Comparison of ENCODE assay signal across 1 fruit fly cellular context in the genomic region with DNA sequence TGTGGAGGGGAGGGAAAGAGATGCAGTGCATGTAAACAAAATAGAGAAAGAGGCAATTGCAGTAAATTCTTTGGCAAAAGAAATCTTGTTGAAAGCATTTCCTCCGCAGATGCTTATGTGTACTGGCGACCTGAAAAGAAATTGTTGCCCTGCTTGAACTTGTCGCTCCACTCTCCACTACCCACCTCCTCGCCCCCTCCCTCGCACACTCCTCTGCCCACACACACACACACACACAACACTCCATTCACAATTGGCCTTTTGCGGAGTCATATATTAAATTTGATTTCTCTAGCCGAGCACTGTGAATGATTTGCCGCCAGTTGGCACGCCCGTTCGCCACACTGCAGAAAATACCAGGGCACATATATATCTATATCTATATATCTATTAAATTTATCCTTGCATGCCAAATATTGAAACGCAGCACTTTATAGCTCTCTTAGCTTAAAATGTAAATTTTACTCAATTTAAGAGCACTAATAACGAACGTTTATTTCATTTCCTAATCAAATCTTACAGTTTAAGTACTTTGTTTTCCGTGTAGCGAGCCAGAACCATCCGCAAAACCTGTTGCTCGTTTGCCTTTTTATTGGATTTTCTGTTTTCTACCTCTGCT.
TF ChIP-seq lines count a peak whose summit lies in the region.

No protein-coding gene starts in this region.

TF ChIP-seq in whole organism, embryonic, 481 proteins besides CTCF, POLR2A, EP300 and RAD21 (continued from another document and continues in another):
- TF ChIP-seq CG11456 (GFP tag; IDR thresholded peaks at IDR 0.05; lab: Robert Waterston, UW) (peak; percentile 82), Xrp1 (GFP tag; IDR thresholded peaks at IDR 0.05; lab: Robert Waterston, UW) (peak; percentile 71), CG12104 (GFP tag; optimal IDR thresholded peaks at IDR 0.05; lab: Kevin White, UChicago) (peak; percentile 15), her (GFP tag; optimal IDR thresholded peaks at IDR 0.05; lab: Kevin White, UChicago) (peak; percentile 15), slbo (GFP tag; IDR thresholded peaks at IDR 0.05; lab: Robert Waterston, UW) (peak; percentile 88), CG2202 (tag; optimal IDR thresholded peaks at IDR 0.05; lab: Kevin White, UChicago) (no peak), HHEX (GFP tag; optimal IDR thresholded peaks at IDR 0.05; lab: Kevin White, UChicago) (peak; percentile 67), CG1529 (GFP tag; optimal IDR thresholded peaks at IDR 0.05; lab: Kevin White, UChicago) (no peak), CG10267 (tag; optimal IDR thresholded peaks at IDR 0.05; lab: Kevin White, UChicago) (peak; percentile 63), CG1602 (GFP tag; optimal IDR thresholded peaks at IDR 0.05; lab: Kevin White, UChicago) (peak; percentile 5), tll (GFP tag; optimal IDR thresholded peaks at IDR 0.05; lab: Kevin White, UChicago) (no peak), Lpt (GFP tag; optimal IDR thresholded peaks at IDR 0.05; lab: Kevin White, UChicago) (no peak), HLH3B (GFP tag; IDR thresholded peaks at IDR 0.05; lab: Robert Waterston, UW) (peak; percentile 55; the same call in 1 of the 2 replicates), schlank (tag; optimal IDR thresholded peaks at IDR 0.05; lab: Kevin White, UChicago) (peak; percentile 46), CG12744 (GFP tag; optimal IDR thresholded peaks at IDR 0.05; lab: Kevin White, UChicago) (no peak), Fer3 (tag; optimal IDR thresholded peaks at IDR 0.05; lab: Kevin White, UChicago) (peak; percentile 83), CG33213 (GFP tag; optimal IDR thresholded peaks at IDR 0.05; lab: Kevin White, UChicago) (peak; percentile 40), Hr78 (GFP tag; optimal IDR thresholded peaks at IDR 0.05; lab: Kevin White, UChicago) (no peak), CG11398 (GFP tag; optimal IDR thresholded peaks at IDR 0.05; lab: Kevin White, UChicago) (no peak), CG6813 (GFP tag; optimal IDR thresholded peaks at IDR 0.05; lab: Kevin White, UChicago) (peak; percentile 74), CG3281 (GFP tag; optimal IDR thresholded peaks at IDR 0.05; lab: Kevin White, UChicago) (peak; percentile 91), knrl (GFP tag; IDR thresholded peaks at IDR 0.05; lab: Robert Waterston, UW; ENCODE audit: partially characterized antibody) (no peak), CG31441 (GFP tag; IDR thresholded peaks at IDR 0.05; lab: Robert Waterston, UW) (peak; percentile 72), br (optimal IDR thresholded peaks at IDR 0.05; lab: Kevin White, UChicago) (no peak), CG4282 (GFP tag; optimal IDR thresholded peaks at IDR 0.05; lab: Kevin White, UChicago) (no peak), CG12071 (GFP tag; optimal IDR thresholded peaks at IDR 0.05; lab: Kevin White, UChicago) (peak; percentile 47), CG9797 (GFP tag; optimal IDR thresholded peaks at IDR 0.05; lab: Kevin White, UChicago) (no peak), oc (tag; optimal IDR thresholded peaks at IDR 0.05; lab: Kevin White, UChicago) (no peak), CG11093 (GFP tag; IDR thresholded peaks at IDR 0.05; lab: Robert Waterston, UW) (no peak), phol (tag; optimal IDR thresholded peaks at IDR 0.05; lab: Kevin White, UChicago) (peak; percentile 66), Hey (tag; optimal IDR thresholded peaks at IDR 0.05; lab: Kevin White, UChicago) (no peak), Fer2 (tag; optimal IDR thresholded peaks at IDR 0.05; lab: Kevin White, UChicago) (peak; percentile 36), sr (GFP tag; IDR thresholded peaks at IDR 0.05; lab: Robert Waterston, UW) (peak; percentile 66; the same call in 2 of the 3 replicates), twi (tag; optimal IDR thresholded peaks at IDR 0.05; lab: Kevin White, UChicago) (peak; percentile 1), CG16863 (GFP tag; optimal IDR thresholded peaks at IDR 0.05; lab: Kevin White, UChicago) (peak; percentile 47), CG7786 (GFP tag; optimal IDR thresholded peaks at IDR 0.05; lab: Kevin White, UChicago) (no peak), YL-1 (GFP tag; optimal IDR thresholded peaks at IDR 0.05; lab: Kevin White, UChicago) (no peak), corto (GFP tag; optimal IDR thresholded peaks at IDR 0.05; lab: Kevin White, UChicago) (peak; percentile 37), dmrt11E (tag; optimal IDR thresholded peaks at IDR 0.05; lab: Kevin White, UChicago) (peak; percentile 23), NK7.1 (GFP tag; optimal IDR thresholded peaks at IDR 0.05; lab: Kevin White, UChicago) (peak; percentile 49), toy (GFP tag; IDR thresholded peaks at IDR 0.05; lab: Robert Waterston, UW) (peak; percentile 70), en (GFP tag; optimal IDR thresholded peaks at IDR 0.05; lab: Kevin White, UChicago) (peak; percentile 15), bigmax (GFP tag; optimal IDR thresholded peaks at IDR 0.05; lab: Kevin White, UChicago) (no peak), sqz (GFP tag; optimal IDR thresholded peaks at IDR 0.05; lab: Kevin White, UChicago) (no peak), CG15011 (GFP tag; optimal IDR thresholded peaks at IDR 0.05; lab: Kevin White, UChicago) (peak; percentile 58), slou (GFP tag; optimal IDR thresholded peaks at IDR 0.05; lab: Kevin White, UChicago) (peak; percentile 54), sima (GFP tag; optimal IDR thresholded peaks at IDR 0.05; lab: Kevin White, UChicago) (no peak), Jarid2 (GFP tag; optimal IDR thresholded peaks at IDR 0.05; lab: Kevin White, UChicago) (peak; percentile 49), Doc3 (GFP tag; IDR thresholded peaks at IDR 0.05; lab: Robert Waterston, UW; ENCODE audit: partially characterized antibody) (no peak), otp (GFP tag; IDR thresholded peaks at IDR 0.05; lab: Robert Waterston, UW) (peak; percentile 23; the same call in 2 of the 3 replicates), CG30020 (tag; optimal IDR thresholded peaks at IDR 0.05; lab: Kevin White, UChicago) (no peak), Rx (GFP tag; IDR thresholded peaks at IDR 0.05; lab: Robert Waterston, UW) (0 out of 2 replicates have a peak, but pooled peaks have one; percentile 33), kay (GFP tag; optimal IDR thresholded peaks at IDR 0.05; lab: Kevin White, UChicago) (peak; percentile 41), CG16815 (GFP tag; optimal IDR thresholded peaks at IDR 0.05; lab: Kevin White, UChicago) (peak; percentile 45), ap (GFP tag; IDR thresholded peaks at IDR 0.05; lab: Robert Waterston, UW) (peak; percentile 9; the same call in 1 of the 2 replicates), salm (tag; optimal IDR thresholded peaks at IDR 0.05; lab: Kevin White, UChicago) (no peak), so (GFP tag; IDR thresholded peaks at IDR 0.05; lab: Robert Waterston, UW) (peak; percentile 75; the same call in 2 of the 3 replicates), Deaf1 (tag; optimal IDR thresholded peaks at IDR 0.05; lab: Kevin White, UChicago) (peak; percentile 61), seq (GFP tag; IDR thresholded peaks at IDR 0.05; lab: Robert Waterston, UW) (0 out of 2 replicates have a peak, but pooled peaks have one; percentile 55), sc (optimal IDR thresholded peaks at IDR 0.05; lab: Kevin White, UChicago) (no peak), sc (GFP tag; optimal IDR thresholded peaks at IDR 0.05; lab: Kevin White, UChicago) (no peak), Hsf (GFP tag; optimal IDR thresholded peaks at IDR 0.05; lab: Kevin White, UChicago) (peak; percentile 46), CG14710 (tag; optimal IDR thresholded peaks at IDR 0.05; lab: Kevin White, UChicago) (peak; percentile 29), Blimp-1 (GFP tag; optimal IDR thresholded peaks at IDR 0.05; lab: Kevin White, UChicago) (peak; percentile 62), ems (GFP tag; optimal IDR thresholded peaks at IDR 0.05; lab: Kevin White, UChicago) (peak; percentile 54), Scr (GFP tag; IDR thresholded peaks at IDR 0.05; lab: Robert Waterston, UW; ENCODE audit: partially characterized antibody) (no peak), psq (GFP tag; optimal IDR thresholded peaks at IDR 0.05; lab: Kevin White, UChicago) (no peak), danr (GFP tag; IDR thresholded peaks at IDR 0.05; lab: Robert Waterston, UW) (peak; percentile 47; the same call in 1 of the 2 replicates), CG15269 (tag; optimal IDR thresholded peaks at IDR 0.05; lab: Kevin White, UChicago) (peak; percentile 64), tio (GFP tag; optimal IDR thresholded peaks at IDR 0.05; lab: Kevin White, UChicago) (peak; percentile 57), grn (GFP tag; optimal IDR thresholded peaks at IDR 0.05; lab: Kevin White, UChicago) (no peak), HLH54F (GFP tag; optimal IDR thresholded peaks at IDR 0.05; lab: Kevin White, UChicago) (peak; percentile 65), CG7357 (GFP tag; IDR thresholded peaks at IDR 0.05; lab: Robert Waterston, UW) (peak; percentile 67; the same call in 2 of the 3 replicates), Max (GFP tag; optimal IDR thresholded peaks at IDR 0.05; lab: Kevin White, UChicago) (peak; percentile 49), Ets65A (GFP tag; lab: Kevin White, UChicago) (peak; percentile 70), CG12299 (tag; optimal IDR thresholded peaks at IDR 0.05; lab: Kevin White, UChicago) (peak; percentile 50), Ada2b (GFP tag; IDR thresholded peaks at IDR 0.05; lab: Robert Waterston, UW) (peak; percentile 84), zen (tag; optimal IDR thresholded peaks at IDR 0.05; lab: Kevin White, UChicago) (peak; percentile 50), dpn (GFP tag; optimal IDR thresholded peaks at IDR 0.05; lab: Kevin White, UChicago) (peak; percentile 56 to 59), CG7928 (GFP tag; optimal IDR thresholded peaks at IDR 0.05; lab: Kevin White, UChicago) (peak; percentile 49), CG1647 (GFP tag; optimal IDR thresholded peaks at IDR 0.05; lab: Kevin White, UChicago) (peak; percentile 14), Elba2 (GFP tag; optimal IDR thresholded peaks at IDR 0.05; lab: Kevin White, UChicago) (no peak), trh (GFP tag; optimal IDR thresholded peaks at IDR 0.05; lab: Kevin White, UChicago) (no peak), CG13894 (tag; optimal IDR thresholded peaks at IDR 0.05; lab: Kevin White, UChicago) (peak; percentile 71), CG1832 (GFP tag; optimal IDR thresholded peaks at IDR 0.05; lab: Kevin White, UChicago) (no peak), Eip74EF (GFP tag; optimal IDR thresholded peaks at IDR 0.05; lab: Kevin White, UChicago) (no peak), zfh1 (GFP tag; IDR thresholded peaks at IDR 0.05; lab: Robert Waterston, UW) (peak; percentile 62; the same call in 2 of the 3 replicates), Six4 (GFP tag; optimal IDR thresholded peaks at IDR 0.05; lab: Kevin White, UChicago) (peak; percentile 46), CG6689 (GFP tag; IDR thresholded peaks at IDR 0.05; lab: Robert Waterston, UW) (peak; percentile 68), cwo (GFP tag; optimal IDR thresholded peaks at IDR 0.05; lab: Kevin White, UChicago) (peak; percentile 74), CG43689 (GFP tag; IDR thresholded peaks at IDR 0.05; lab: Robert Waterston, UW) (peak; percentile 54; the same call in 1 of the 2 replicates), CG18599 (GFP tag; optimal IDR thresholded peaks at IDR 0.05; lab: Kevin White, UChicago) (peak; percentile 89), sna (GFP tag; IDR thresholded peaks at IDR 0.05; lab: Robert Waterston, UW; ENCODE audit: partially characterized antibody) (no peak), org-1 (GFP tag; optimal IDR thresholded peaks at IDR 0.05; lab: Kevin White, UChicago) (peak; percentile 32), tup (GFP tag; optimal IDR thresholded peaks at IDR 0.05; lab: Kevin White, UChicago) (no peak), Lhr (GFP tag; optimal IDR thresholded peaks at IDR 0.05; lab: Kevin White, UChicago) (no peak), CG2120 (GFP tag; optimal IDR thresholded peaks at IDR 0.05; lab: Kevin White, UChicago) (peak; percentile 83), nmo (GFP tag; optimal IDR thresholded peaks at IDR 0.05; lab: Kevin White, UChicago) (peak; percentile 30), bsh (GFP tag; optimal IDR thresholded peaks at IDR 0.05; lab: Kevin White, UChicago) (peak; percentile 52 to 65), ken (GFP tag; IDR thresholded peaks at IDR 0.05; lab: Robert Waterston, UW) (peak; percentile 49; the same call in 1 of the 3 replicates), CG15601 (tag; optimal IDR thresholded peaks at IDR 0.05; lab: Kevin White, UChicago) (no peak), Dad (GFP tag; optimal IDR thresholded peaks at IDR 0.05; lab: Kevin White, UChicago) (peak; percentile 65), CG2116 (GFP tag; optimal IDR thresholded peaks at IDR 0.05; lab: Kevin White, UChicago) (no peak), CG15514 (GFP tag; optimal IDR thresholded peaks at IDR 0.05; lab: Kevin White, UChicago) (peak; percentile 80), CG3995 (GFP tag; optimal IDR thresholded peaks at IDR 0.05; lab: Kevin White, UChicago) (no peak), CG12769 (tag; optimal IDR thresholded peaks at IDR 0.05; lab: Kevin White, UChicago) (peak; percentile 69), ase (GFP tag; IDR thresholded peaks at IDR 0.05; lab: Robert Waterston, UW) (no peak), HmgD (GFP tag; optimal IDR thresholded peaks at IDR 0.05; lab: Kevin White, UChicago) (no peak), TFAM (GFP tag; optimal IDR thresholded peaks at IDR 0.05; lab: Kevin White, UChicago) (no peak), CG8478 (optimal IDR thresholded peaks at IDR 0.05; lab: Kevin White, UChicago) (no peak), CG15073 (GFP tag; optimal IDR thresholded peaks at IDR 0.05; lab: Kevin White, UChicago) (no peak), ato (GFP tag; IDR thresholded peaks at IDR 0.05; lab: Robert Waterston, UW; ENCODE audit: partially characterized antibody) (no peak), CG7745 (tag; optimal IDR thresholded peaks at IDR 0.05; lab: Kevin White, UChicago) (no peak), tap (tag; optimal IDR thresholded peaks at IDR 0.05; lab: Kevin White, UChicago) (peak; percentile 39), luna (GFP tag; optimal IDR thresholded peaks at IDR 0.05; lab: Kevin White, UChicago) (no peak), tna (GFP tag; IDR thresholded peaks at IDR 0.05; lab: Robert Waterston, UW; ENCODE audit: partially characterized antibody) (no peak), CG2875 (GFP tag; optimal IDR thresholded peaks at IDR 0.05; lab: Kevin White, UChicago) (no peak), gfzf (GFP tag; optimal IDR thresholded peaks at IDR 0.05; lab: Kevin White, UChicago) (no peak), D19B (GFP tag; optimal IDR thresholded peaks at IDR 0.05; lab: Kevin White, UChicago) (peak; percentile 76), fd102C (GFP tag; optimal IDR thresholded peaks at IDR 0.05; lab: Kevin White, UChicago) (no peak), slp2 (GFP tag; optimal IDR thresholded peaks at IDR 0.05; lab: Kevin White, UChicago) (peak; percentile 58), wek (GFP tag; optimal IDR thresholded peaks at IDR 0.05; lab: Kevin White, UChicago) (no peak), Adf1 (GFP tag; IDR thresholded peaks at IDR 0.05; lab: Robert Waterston, UW) (peak; percentile 20; the same call in 1 of the 2 replicates), CG10462 (GFP tag; optimal IDR thresholded peaks at IDR 0.05; lab: Kevin White, UChicago) (no peak)
